Worm (Caenorhabditis elegans) whole organism, L4 larva: ENCODE data around the gene C16A3.5.

Experiments used
- D1046.2 ChIP-seq: fragments of 200-800 bp; sonication (Bioruptor generic); IDR thresholded peaks from 2 replicates; pipeline ENCODE4 v1.3.6; 2022; ENCODE audit warnings: missing genetic modification characterization, missing compliant biosample characterization
- F37D6.2 ChIP-seq: sonication (generic microtip); optimal IDR thresholded peaks from 2 replicates; lab custom pipeline; 2016; ENCODE audit warnings: mild to moderate bottlenecking, missing genetic modification characterization, missing compliant biosample characterization
- F44E2.7 ChIP-seq: fragments of 200-800 bp; sonication (Bioruptor generic); IDR thresholded peaks from 2 replicates; pipeline ENCODE4 v2.1.2; 2022; ENCODE audit warnings: missing genetic modification characterization, missing compliant biosample characterization
- F49E8.2 ChIP-seq: sonication (generic microtip); optimal IDR thresholded peaks from 2 replicates; lab custom pipeline; 2016; ENCODE audit warnings: missing compliant biosample characterization, mild to moderate bottlenecking, missing genetic modification characterization, borderline replicate concordance
- R02D3.7 ChIP-seq: fragments of 150-350 bp; sonication (generic microtip); optimal IDR thresholded peaks from 3 replicates; lab custom pipeline; 2014; ENCODE audit warnings: missing biosample characterization, missing genetic modification characterization
- Y105C5A.15 ChIP-seq: fragments of 200-800 bp; sonication (Bioruptor generic); IDR thresholded peaks from 2 replicates; pipeline ENCODE4 v1.3.6; 2022; ENCODE audit warnings: missing genetic modification characterization, missing compliant biosample characterization
- aha-1 ChIP-seq: fragments of 150-350 bp; peaks from one replicate; lab custom pipeline; 2014; ENCODE audit warnings: missing biosample characterization, missing genetic modification characterization
- ama-1 ChIP-seq: fragments of 150-350 bp; optimal IDR thresholded peaks from 2 replicates; lab custom pipeline; 2014; ENCODE audit warnings: inconsistent platforms, mixed read lengths
- ceh-32 ChIP-seq: sonication (generic microtip); optimal IDR thresholded peaks from 2 replicates; lab custom pipeline; 2016; ENCODE audit warnings: mild to moderate bottlenecking, missing genetic modification characterization, missing compliant biosample characterization; ENCODE audit not compliant: poor library complexity
- ceh-62 ChIP-seq: sonication (generic microtip); optimal IDR thresholded peaks from 2 replicates; lab custom pipeline; 2017; ENCODE audit warnings: missing biosample characterization, missing genetic modification characterization
- ces-1 ChIP-seq: fragments of 150-350 bp; sonication (generic microtip); optimal IDR thresholded peaks from 4 replicates; lab custom pipeline; 2014; ENCODE audit warnings: missing biosample characterization, missing genetic modification reagents, missing genetic modification characterization
- ctbp-1 ChIP-seq: fragments of 200-800 bp; sonication (Bioruptor generic); IDR thresholded peaks from 2 replicates; pipeline ENCODE4 v1.3.6; 2022; ENCODE audit warnings: missing genetic modification reagents, missing genetic modification characterization, missing compliant biosample characterization
- dmd-8 ChIP-seq: fragments of 200-800 bp; sonication (Bioruptor generic); IDR thresholded peaks from 2 replicates; pipeline ENCODE4 v1.3.6; 2022; ENCODE audit warnings: missing genetic modification characterization, missing compliant biosample characterization
- dpl-1 ChIP-seq: fragments of 150-350 bp; optimal IDR thresholded peaks from 2 replicates; lab custom pipeline; 2014; ENCODE audit warnings: missing biosample characterization, missing genetic modification reagents, missing genetic modification characterization
- duxl-1 ChIP-seq: sonication (generic microtip); optimal IDR thresholded peaks from 2 replicates; lab custom pipeline; 2016; ENCODE audit warnings: mild to moderate bottlenecking, missing genetic modification characterization, moderate library complexity, missing compliant biosample characterization; ENCODE audit not compliant: poor library complexity
- dve-1 ChIP-seq: sonication (generic microtip); optimal IDR thresholded peaks from 2 replicates; lab custom pipeline; 2017; ENCODE audit warnings: antibody characterized with exemption, mild to moderate bottlenecking, missing genetic modification characterization, missing compliant biosample characterization; ENCODE audit not compliant: insufficient read depth
- fkh-10 ChIP-seq: fragments of 150-350 bp; optimal IDR thresholded peaks from 2 replicates; lab custom pipeline; 2014; ENCODE audit warnings: missing biosample characterization, missing genetic modification reagents, missing genetic modification characterization
- hlh-30 ChIP-seq: sonication (generic microtip); optimal IDR thresholded peaks from 2 replicates; lab custom pipeline; 2017; ENCODE audit warnings: antibody characterized with exemption, mild to moderate bottlenecking, missing genetic modification characterization, missing compliant biosample characterization; ENCODE audit not compliant: insufficient read depth
- hmg-1.1 ChIP-seq: fragments of 200-800 bp; sonication (Bioruptor generic); IDR thresholded peaks from 2 replicates; pipeline ENCODE4 v1.3.6; 2022; ENCODE audit warnings: missing genetic modification reagents, missing genetic modification characterization, missing compliant biosample characterization
- lin-29 ChIP-seq: fragments of 200-800 bp; sonication (Bioruptor generic); IDR thresholded peaks from 2 replicates; pipeline ENCODE4 v1.3.6; 2022; ENCODE audit warnings: missing genetic modification reagents, missing genetic modification characterization, missing compliant biosample characterization
- lir-3 ChIP-seq: sonication (generic microtip); optimal IDR thresholded peaks from 2 replicates; lab custom pipeline; 2016; ENCODE audit warnings: mild to moderate bottlenecking, missing genetic modification characterization, missing compliant biosample characterization
- lsy-2 ChIP-seq, 2 experiments: fragments of 150-350 bp in 1 of 2; sonication (generic microtip) in 1 of 2; optimal IDR thresholded peaks; 2 replicates each; lab custom pipeline; 2014 to 2017; ENCODE audit warnings: missing biosample characterization in 2 of 2, missing genetic modification characterization in 2 of 2
- madf-9 ChIP-seq: fragments of 200-800 bp; sonication (Bioruptor generic); conservative IDR thresholded peaks from 2 replicates; pipeline ENCODE4 v1.3.6; 2022; ENCODE audit warnings: missing genetic modification reagents, missing genetic modification characterization, missing compliant biosample characterization
- mdl-1 ChIP-seq, 2 experiments: fragments of 150-350 bp in 1 of 2; sonication (generic microtip) in 1 of 2; optimal IDR thresholded peaks; 2 replicates each; lab custom pipeline; 2014 to 2017; ENCODE audit warnings: missing biosample characterization in 2 of 2, missing genetic modification characterization in 2 of 2
- mep-1 ChIP-seq: fragments of 150-350 bp; sonication (generic microtip); optimal IDR thresholded peaks from 3 replicates; lab custom pipeline; 2014; ENCODE audit warnings: missing biosample characterization, missing genetic modification characterization
- nhr-11 ChIP-seq: fragments of 150-350 bp; optimal IDR thresholded peaks from 2 replicates; lab custom pipeline; 2014; ENCODE audit warnings: missing biosample characterization, missing genetic modification characterization
- nhr-111 ChIP-seq: fragments of 200-800 bp; sonication (Bioruptor generic); optimal IDR thresholded peaks from 2 replicates; lab custom pipeline; 2018; ENCODE audit warnings: mild to moderate bottlenecking, missing genetic modification characterization, missing compliant biosample characterization
- nhr-42 ChIP-seq: fragments of 200-800 bp; sonication (Bioruptor generic); IDR thresholded peaks from 2 replicates; pipeline ENCODE4 v1.3.6; 2022; ENCODE audit warnings: missing genetic modification characterization, missing compliant biosample characterization
- nhr-48 ChIP-seq: sonication (generic microtip); optimal IDR thresholded peaks from 2 replicates; lab custom pipeline; 2016; ENCODE audit warnings: mild to moderate bottlenecking, missing genetic modification characterization, missing compliant biosample characterization
- rbr-2 ChIP-seq: sonication (generic microtip); optimal IDR thresholded peaks from 2 replicates; lab custom pipeline; 2016; ENCODE audit warnings: missing genotype, missing genetic modification characterization, missing compliant biosample characterization
- set-16 ChIP-seq: fragments of 200-800 bp; sonication (Bioruptor generic); IDR thresholded peaks from 2 replicates; pipeline ENCODE4 v1.3.6; 2022; ENCODE audit warnings: missing genetic modification reagents, missing genetic modification characterization, missing compliant biosample characterization
- spr-1 ChIP-seq: sonication (generic microtip); optimal IDR thresholded peaks from 2 replicates; lab custom pipeline; 2016; ENCODE audit warnings: mild to moderate bottlenecking, missing genetic modification characterization, missing compliant biosample characterization
- unc-62 ChIP-seq, 3 experiments: fragments of 150-350 bp in 1 of 3; sonication (generic microtip); optimal IDR thresholded peaks in 2 of 3; peaks in 1 of 3; 1 replicate in 1 of 3; 2 replicates in 2 of 3; lab custom pipeline; 2014 to 2017; ENCODE audit warnings: missing biosample characterization in 3 of 3, missing genetic modification characterization in 3 of 3, missing genetic modification reagents in 3 of 3, missing genotype in 1 of 3
- zag-1 ChIP-seq: fragments of 150-350 bp; optimal IDR thresholded peaks from 2 replicates; lab custom pipeline; 2014; ENCODE audit warnings: missing biosample characterization, missing genetic modification characterization
- ztf-7 ChIP-seq: fragments of 150-350 bp; optimal IDR thresholded peaks from 2 replicates; lab custom pipeline; 2014; ENCODE audit warnings: missing biosample characterization, missing genetic modification characterization

Gene C16A3.5

ce11 chrIII:6351438-6351837 lies 29.1 kb upstream of the C16A3.5 start (continued):
- TF ChIP-seq unc-62 (GFP tag; optimal IDR thresholded peaks at IDR 0.05 in 1 of 2; lab: Kevin White, UChicago) (peak in 1 of 2 experiments; percentile 53), unc-62 (tag; optimal IDR thresholded peaks at IDR 0.05; lab: Kevin White, UChicago) (no peak), duxl-1 (tag; lab: Kevin White, UChicago) (no peak)

ce11 chrIII:6352459-6352858 lies 28.1 kb upstream of the C16A3.5 start:
- TF ChIP-seq aha-1 (tag; lab: Kevin White, UChicago): peak; percentile 94
- TF ChIP-seq mdl-1 (tag; optimal IDR thresholded peaks at IDR 0.05; lab: Kevin White, UChicago): peak in 1 of 2 experiments; percentile 5
- TF ChIP-seq ceh-62 (tag; lab: Kevin White, UChicago): no peak
- TF ChIP-seq ces-1: peak; percentile 34
- TF ChIP-seq fkh-10 (GFP tag; lab: Kevin White, UChicago): peak; percentile 87
- TF ChIP-seq R02D3.7: no peak
- TF ChIP-seq ctbp-1 (GFP tag; lab: Robert Waterston, UW): peak; percentile 57; the same call in 1 of the 2 replicates
- peak in 1 of 2 experiments; percentile 12 for TF ChIP-seq lsy-2 (tag; optimal IDR thresholded peaks at IDR 0.05; lab: Kevin White, UChicago)
- no peak for TF ChIP-seq nhr-111 (GFP tag; lab: Kevin White, UChicago)
- peak; percentile 23 for TF ChIP-seq hlh-30 (tag; lab: Kevin White, UChicago)
- TF ChIP-seq rbr-2 (tag; lab: Kevin White, UChicago): peak; percentile 39
- peak; percentile 12 for TF ChIP-seq zag-1 (tag; lab: Kevin White, UChicago)
- TF ChIP-seq mep-1 (tag; lab: Kevin White, UChicago): peak; percentile 32
- peak; percentile 6 for TF ChIP-seq F37D6.2 (tag; lab: Kevin White, UChicago)
- TF ChIP-seq, all 104 proteins: peak for 11

ce11 chrIII:6353084-6353483 lies 27.5 kb upstream of the C16A3.5 start, which contains the start of gene akap-1:
akap-1 (plus strand) TSS chrIII:6353384.
- TF ChIP-seq lir-3 (tag; lab: Kevin White, UChicago): no peak
- TF ChIP-seq Y105C5A.15 (GFP tag; lab: Robert Waterston, UW): no peak
- no peak for TF ChIP-seq D1046.2 (GFP tag; lab: Robert Waterston, UW)
- TF ChIP-seq nhr-42 (GFP tag; lab: Robert Waterston, UW): no peak
- TF ChIP-seq ztf-7 (tag; lab: Kevin White, UChicago): no peak
- no peak for TF ChIP-seq dve-1 (tag; lab: Kevin White, UChicago)
- TF ChIP-seq madf-9 (GFP tag; lab: Robert Waterston, UW): no peak
- TF ChIP-seq lin-29 (GFP tag; lab: Robert Waterston, UW): no peak
- no peak for TF ChIP-seq lsy-2 (tag; optimal IDR thresholded peaks at IDR 0.05; lab: Kevin White, UChicago)
- no peak for TF ChIP-seq F44E2.7 (GFP tag; lab: Robert Waterston, UW)
- TF ChIP-seq nhr-48: no peak
- TF ChIP-seq ceh-32 (tag; lab: Kevin White, UChicago): no peak
- no peak for TF ChIP-seq aha-1 (tag; lab: Kevin White, UChicago)
- no peak for TF ChIP-seq hmg-1.1 (GFP tag; lab: Robert Waterston, UW)
- no peak for TF ChIP-seq ama-1 (lab: Kevin White, UChicago)

- no peak for TF ChIP-seq nhr-11 (tag; lab: Kevin White, UChicago)
- no peak for TF ChIP-seq spr-1 (tag; lab: Kevin White, UChicago)
- no peak for TF ChIP-seq dmd-8
- TF ChIP-seq F49E8.2 (tag; lab: Kevin White, UChicago): no peak
- TF ChIP-seq set-16 (GFP tag; lab: Robert Waterston, UW): no peak
- TF ChIP-seq dpl-1: no peak
- peak; percentile 93 for TF ChIP-seq aha-1 (tag; lab: Kevin White, UChicago)
Observed at ce11 chrIII:6355359-6355758, 25.2 kb upstream of the C16A3.5 start.
